Fruit fly (Drosophila melanogaster) whole organism, adult: ENCODE data around the gene Polr2M.

Source experiments
- CG7045 ChIP-seq: fragments of 200-800 bp; sonication (Bioruptor generic); optimal IDR thresholded peaks from 2 replicates; lab custom pipeline; 2017; ENCODE audit warnings: missing biosample characterization, mild to moderate bottlenecking, missing genetic modification characterization
- CG7101 ChIP-seq: fragments of 200-800 bp; sonication (Bioruptor generic); optimal IDR thresholded peaks from 2 replicates; lab custom pipeline; 2018; ENCODE audit warnings: missing biosample characterization, mild to moderate bottlenecking, missing genetic modification characterization, moderate library complexity
- Clk ChIP-seq: fragments of 200-800 bp; sonication (Bioruptor generic); optimal IDR thresholded peaks from 2 replicates; lab custom pipeline; 2017; ENCODE audit warnings: missing biosample characterization, missing genetic modification characterization
- Crg-1 ChIP-seq: fragments of 200-800 bp; sonication (Bioruptor generic); optimal IDR thresholded peaks from 2 replicates; lab custom pipeline; 2016; ENCODE audit warnings: missing biosample characterization, missing genetic modification characterization
- cnc ChIP-seq, 2 experiments: fragments of >200 bp; optimal IDR thresholded peaks; 2 replicates each; lab custom pipeline; 2017
- kay ChIP-seq: fragments of 200-800 bp; sonication (Bioruptor generic); peaks from one replicate; lab custom pipeline; 2016; ENCODE audit warnings: missing biosample characterization, missing genetic modification characterization, borderline replicate concordance
- ovo ChIP-seq: fragments of 200-800 bp; sonication (Bioruptor generic); optimal IDR thresholded peaks from 2 replicates; lab custom pipeline; 2016; ENCODE audit warnings: missing biosample characterization, missing genetic modification characterization

dm6 chr3R:19264789-19265188, 35.5 kb downstream of the Polr2M start:
- TF ChIP-seq Crg-1 = no peak
- no peak for TF ChIP-seq cnc (optimal IDR thresholded peaks at IDR 0.05; lab: Kevin White, UChicago)
- no peak for TF ChIP-seq CG7101
- no peak for TF ChIP-seq Clk (GFP tag; lab: Kevin White, UChicago)
- no peak for TF ChIP-seq kay (GFP tag; lab: Kevin White, UChicago)
- no peak for TF ChIP-seq CG7045 (GFP tag; lab: Kevin White, UChicago)
- no peak for TF ChIP-seq ovo
